In genomic region chr3L:16351770-16352429, dm6 we compare ENCODE assay signal across 1 fruit fly cellular context.
TF ChIP-seq lines count a peak whose summit lies in the region.

Gene Golgin104 (minus strand): TSS chr3L:16351951.
Gene Tcs3 (plus strand): TSS chr3L:16351991.

TF ChIP-seq in whole organism, embryonic, 481 proteins besides CTCF, POLR2A, EP300 and RAD21 (continued from another document):
- TF ChIP-seq Sin3A (optimal IDR thresholded peaks at IDR 0.05; lab: Kevin White, UChicago) (peak; percentile 69), CG9797 (GFP tag; optimal IDR thresholded peaks at IDR 0.05; lab: Kevin White, UChicago) (peak; percentile 89), Pdp1 (GFP tag; optimal IDR thresholded peaks at IDR 0.05; lab: Kevin White, UChicago) (peak in 1 of 2 experiments; percentile 3), gsb (GFP tag; IDR thresholded peaks at IDR 0.05; lab: Robert Waterston, UW) (no peak), kah (GFP tag; optimal IDR thresholded peaks at IDR 0.05; lab: Kevin White, UChicago) (peak; percentile 52), crp (GFP tag; optimal IDR thresholded peaks at IDR 0.05; lab: Kevin White, UChicago) (peak; percentile 91 to 96), pzg (GFP tag; optimal IDR thresholded peaks at IDR 0.05; lab: Kevin White, UChicago) (peak; percentile 75), phol (tag; optimal IDR thresholded peaks at IDR 0.05; lab: Kevin White, UChicago) (peak; percentile 4), Dek (tag; optimal IDR thresholded peaks at IDR 0.05; lab: Kevin White, UChicago) (no peak), CG17385 (GFP tag; optimal IDR thresholded peaks at IDR 0.05; lab: Kevin White, UChicago) (no peak), gem (tag; optimal IDR thresholded peaks at IDR 0.05; lab: Kevin White, UChicago) (no peak), CG17612 (GFP tag; IDR thresholded peaks at IDR 0.05; lab: Robert Waterston, UW) (no peak), Aef1 (GFP tag; IDR thresholded peaks at IDR 0.05; lab: Robert Waterston, UW) (no peak), HmgZ (tag; optimal IDR thresholded peaks at IDR 0.05; lab: Kevin White, UChicago) (peak; percentile 63), CG13296 (GFP tag; optimal IDR thresholded peaks at IDR 0.05; lab: Kevin White, UChicago) (no peak), HLH4C (GFP tag; IDR thresholded peaks at IDR 0.05; lab: Robert Waterston, UW; ENCODE audit: partially characterized antibody) (0 out of 3 replicates have a peak, but pooled peaks have one; percentile 17), CG3838 (GFP tag; optimal IDR thresholded peaks at IDR 0.05; lab: Kevin White, UChicago) (no peak), bigmax (GFP tag; optimal IDR thresholded peaks at IDR 0.05; lab: Kevin White, UChicago) (peak; percentile 40), Stat92E (GFP tag; optimal IDR thresholded peaks at IDR 0.05; lab: Kevin White, UChicago) (peak in 1 of 3 experiments; percentile 80), gfzf (GFP tag; optimal IDR thresholded peaks at IDR 0.05; lab: Kevin White, UChicago) (peak; percentile 69), row (GFP tag; IDR thresholded peaks at IDR 0.05; lab: Robert Waterston, UW) (peak; percentile 39; the same call in 1 of the 3 replicates), CG13287 (GFP tag; IDR thresholded peaks at IDR 0.05; lab: Robert Waterston, UW; ENCODE audit: partially characterized antibody) (peak; percentile 49; the same call in 1 of the 2 replicates), CG12942 (GFP tag; optimal IDR thresholded peaks at IDR 0.05; lab: Kevin White, UChicago) (no peak), Hmr (GFP tag; optimal IDR thresholded peaks at IDR 0.05; lab: Kevin White, UChicago) (no peak), CG34422 (GFP tag; IDR thresholded peaks at IDR 0.05; lab: Robert Waterston, UW) (peak; percentile 49; the same call in 1 of the 3 replicates), CG7556 (GFP tag; optimal IDR thresholded peaks at IDR 0.05; lab: Kevin White, UChicago) (no peak), exex (tag; optimal IDR thresholded peaks at IDR 0.05; lab: Kevin White, UChicago) (peak; percentile 8), CG3847 (GFP tag; IDR thresholded peaks at IDR 0.05; lab: Robert Waterston, UW) (peak; percentile 41; the same call in 1 of the 2 replicates), zen (tag; optimal IDR thresholded peaks at IDR 0.05; lab: Kevin White, UChicago) (peak; percentile 73), lmd (GFP tag; IDR thresholded peaks at IDR 0.05; lab: Robert Waterston, UW) (no peak), CG12659 (GFP tag; optimal IDR thresholded peaks at IDR 0.05; lab: Kevin White, UChicago) (peak; percentile 26), Dp (GFP tag; optimal IDR thresholded peaks at IDR 0.05; lab: Kevin White, UChicago) (peak; percentile 45), CG17186 (GFP tag; optimal IDR thresholded peaks at IDR 0.05; lab: Kevin White, UChicago) (peak; percentile 30), MBD-R2 (GFP tag; IDR thresholded peaks at IDR 0.05; lab: Robert Waterston, UW) (peak; percentile 99), Med (GFP tag; lab: Kevin White, UChicago) (peak; percentile 63), CG15514 (GFP tag; optimal IDR thresholded peaks at IDR 0.05; lab: Kevin White, UChicago) (peak; percentile 36), CG10267 (tag; optimal IDR thresholded peaks at IDR 0.05; lab: Kevin White, UChicago) (peak; percentile 3), Atf3 (GFP tag; optimal IDR thresholded peaks at IDR 0.05; lab: Kevin White, UChicago) (no peak), CG5953 (GFP tag; IDR thresholded peaks at IDR 0.05; lab: Robert Waterston, UW) (no peak), CG4617 (GFP tag; optimal IDR thresholded peaks at IDR 0.05; lab: Kevin White, UChicago; ENCODE audit: borderline replicate concordance) (peak; percentile 82), CG43689 (GFP tag; IDR thresholded peaks at IDR 0.05; lab: Robert Waterston, UW) (no peak), BEAF-32 (GFP tag; optimal IDR thresholded peaks at IDR 0.05; lab: Kevin White, UChicago) (peak; percentile 21), nmo (GFP tag; optimal IDR thresholded peaks at IDR 0.05; lab: Kevin White, UChicago) (peak; percentile 8), CG3726 (GFP tag; IDR thresholded peaks at IDR 0.05; lab: Robert Waterston, UW) (no peak), CG12155 (GFP tag; optimal IDR thresholded peaks at IDR 0.05; lab: Kevin White, UChicago) (no peak)
